Worm (Caenorhabditis elegans) whole organism, young adult: ENCODE results near the gene lec-11.

Experiments used
- D2030.7 ChIP-seq: fragments of 200-800 bp; sonication (Bioruptor generic); IDR thresholded peaks from 2 replicates; pipeline ENCODE4 v1.3.6; 2022; ENCODE audit warnings: missing genetic modification reagents, missing genetic modification characterization, missing compliant biosample characterization
- F57C9.4 ChIP-seq: sonication (generic microtip); optimal IDR thresholded peaks from 2 replicates; lab custom pipeline; 2017; ENCODE audit warnings: mild to moderate bottlenecking, missing genetic modification characterization, missing compliant biosample characterization
- Y53F4B.3 ChIP-seq: fragments of 200-800 bp; sonication (Bioruptor generic); IDR thresholded peaks from 2 replicates; pipeline ENCODE4 v1.3.6; 2022; ENCODE audit warnings: missing genetic modification reagents, missing genetic modification characterization, missing compliant biosample characterization
- bed-2 ChIP-seq: fragments of 200-800 bp; sonication (Bioruptor generic); IDR thresholded peaks from 2 replicates; pipeline ENCODE4 v1.3.6; 2022; ENCODE audit warnings: missing genetic modification reagents, missing genetic modification characterization, missing compliant biosample characterization
- dpff-1 ChIP-seq: sonication (generic microtip); optimal IDR thresholded peaks from 2 replicates; lab custom pipeline; 2017; ENCODE audit warnings: mild to moderate bottlenecking, missing genetic modification characterization, missing compliant biosample characterization
- egl-44 ChIP-seq: fragments of 200-800 bp; sonication (Bioruptor generic); IDR thresholded peaks from 2 replicates; pipeline ENCODE4 v1.3.6; 2022; ENCODE audit warnings: missing genetic modification reagents, missing genetic modification characterization, missing compliant biosample characterization
- hmg-1.2 ChIP-seq: fragments of 200-800 bp; sonication (Bioruptor generic); IDR thresholded peaks from 2 replicates; pipeline ENCODE4 v1.3.6; 2022; ENCODE audit warnings: missing genetic modification reagents, missing genetic modification characterization, missing compliant biosample characterization
- hsf-1 ChIP-seq: fragments of 200-800 bp; sonication (Bioruptor generic); IDR thresholded peaks from 2 replicates; pipeline ENCODE4 v1.3.6; 2022; ENCODE audit warnings: missing genetic modification reagents, missing genetic modification characterization, missing compliant biosample characterization
- nhr-120 ChIP-seq: fragments of 200-800 bp; sonication (Bioruptor generic); IDR thresholded peaks from 2 replicates; pipeline ENCODE4 v1.3.6; 2022; ENCODE audit warnings: missing genetic modification characterization, missing compliant biosample characterization
- snpc-4 ChIP-seq, 5 experiments: fragments of 150-350 bp in 1 of 5; sonication (generic microtip) in 4 of 5; optimal IDR thresholded peaks; 2 replicates each; lab custom pipeline; 2014 to 2018; ENCODE audit warnings: missing genetic modification characterization in 5 of 5, missing biosample characterization in 3 of 5, antibody characterized with exemption in 2 of 5, mild to moderate bottlenecking in 2 of 5, missing compliant biosample characterization in 2 of 5, missing genotype in 2 of 5, moderate library complexity in 2 of 5, missing genetic modification reagents in 1 of 5
- unc-62 ChIP-seq: fragments of 150-350 bp; optimal IDR thresholded peaks from 2 replicates; lab custom pipeline; 2014; ENCODE audit warnings: missing biosample characterization, missing genetic modification reagents, missing genetic modification characterization
- ztf-3 ChIP-seq: fragments of 200-800 bp; sonication (Bioruptor generic); optimal IDR thresholded peaks from 2 replicates; lab custom pipeline; 2018; ENCODE audit warnings: mild to moderate bottlenecking, missing genetic modification characterization, missing compliant biosample characterization

ce11 chrIV:6622142-6622541, 32.2 kb upstream of the lec-11 start:
- TF ChIP-seq hsf-1 (GFP tag; lab: Robert Waterston, UW) (no peak), Y53F4B.3 (GFP tag; lab: Robert Waterston, UW) (no peak), D2030.7 (GFP tag; lab: Robert Waterston, UW) (no peak), snpc-4 (GFP tag; optimal IDR thresholded peaks at IDR 0.05; lab: Kevin White, UChicago) (no peak), snpc-4 (tag; optimal IDR thresholded peaks at IDR 0.05; lab: Kevin White, UChicago) (no peak), hmg-1.2 (no peak; the same call in none of the 2 replicates), unc-62 (GFP tag; lab: Kevin White, UChicago) (no peak), ztf-3 (GFP tag; lab: Kevin White, UChicago) (no peak), dpff-1 (tag; lab: Kevin White, UChicago) (no peak), nhr-120 (GFP tag; lab: Robert Waterston, UW) (no peak), bed-2 (GFP tag; lab: Robert Waterston, UW) (no peak), egl-44 (GFP tag; lab: Robert Waterston, UW) (no peak), F57C9.4 (tag; lab: Kevin White, UChicago) (no peak)
